Fruit fly (Drosophila melanogaster): ENCODE measurements around the gene CG9921.
A peak's percentile ranks its signal among the peaks of the same experiment; 100 is the strongest.

CG9921 gene

dm6 chrX:16358670-16359320 lies 25.4 kb upstream of the CG9921 start, which contains the start of the genes U2af50 and PIG-Q (continued):
- TF ChIP-seq vfl (GFP tag; optimal IDR thresholded peaks at IDR 0.05) (peak; percentile 16), B-H2 (GFP tag; optimal IDR thresholded peaks at IDR 0.05) (peak; percentile 89), tio (GFP tag; optimal IDR thresholded peaks at IDR 0.05) (no peak), Ssrp (tag; optimal IDR thresholded peaks at IDR 0.05) (peak; percentile 94), bigmax (GFP tag; optimal IDR thresholded peaks at IDR 0.05) (peak; percentile 15), CG11723 (GFP tag; optimal IDR thresholded peaks at IDR 0.05) (peak; percentile 87), Neu2 (GFP tag; optimal IDR thresholded peaks at IDR 0.05; ENCODE audit: borderline replicate concordance) (no peak), pfk (GFP tag; optimal IDR thresholded peaks at IDR 0.05) (peak; percentile 97), ro (GFP tag; IDR thresholded peaks at IDR 0.05) (peak; percentile 82), CG2120 (GFP tag; optimal IDR thresholded peaks at IDR 0.05) (peak; percentile 79), sc (optimal IDR thresholded peaks at IDR 0.05) (no peak), sc (GFP tag; optimal IDR thresholded peaks at IDR 0.05) (peak; percentile 88), wdn (GFP tag; IDR thresholded peaks at IDR 0.05) (peak; percentile 85), CG12299 (tag; optimal IDR thresholded peaks at IDR 0.05) (peak; percentile 87), z (GFP tag; IDR thresholded peaks at IDR 0.05) (no peak), sim (GFP tag; IDR thresholded peaks at IDR 0.05) (peak; percentile 73; the same call in 1 of the 2 replicates), CG13624 (GFP tag; optimal IDR thresholded peaks at IDR 0.05) (peak; percentile 43), fd96Cb (tag; optimal IDR thresholded peaks at IDR 0.05) (peak; percentile 95), dpn (GFP tag; optimal IDR thresholded peaks at IDR 0.05) (peak; percentile 59 to 91), Lhr (GFP tag; optimal IDR thresholded peaks at IDR 0.05) (peak; percentile 67), CG13296 (GFP tag; optimal IDR thresholded peaks at IDR 0.05) (peak; percentile 91), NC2α (GFP tag; optimal IDR thresholded peaks at IDR 0.05) (no peak), CG14014 (GFP tag; IDR thresholded peaks at IDR 0.05) (peak; percentile 92), C15 (GFP tag; IDR thresholded peaks at IDR 0.05) (peak; percentile 73; the same call in 1 of the 3 replicates), amos (GFP tag; IDR thresholded peaks at IDR 0.05; ENCODE audit: partially characterized antibody) (peak; percentile 52; the same call in 1 of the 2 replicates), CG9215 (GFP tag; IDR thresholded peaks at IDR 0.05) (no peak; the same call in 1 of the 2 replicates), exex (tag; optimal IDR thresholded peaks at IDR 0.05) (no peak), slbo (GFP tag; IDR thresholded peaks at IDR 0.05) (no peak; the same call in 1 of the 2 replicates), CG8359 (GFP tag; optimal IDR thresholded peaks at IDR 0.05; ENCODE audit: borderline replicate concordance) (peak; percentile 86), CG4424 (GFP tag; optimal IDR thresholded peaks at IDR 0.05) (peak; percentile 89), CG17328 (GFP tag; IDR thresholded peaks at IDR 0.05) (peak; percentile 94), Atf-2 (GFP tag; optimal IDR thresholded peaks at IDR 0.05) (peak; percentile 41), CG5245 (GFP tag; optimal IDR thresholded peaks at IDR 0.05) (peak; percentile 83), row (GFP tag; IDR thresholded peaks at IDR 0.05) (peak; percentile 98), CG15514 (GFP tag; optimal IDR thresholded peaks at IDR 0.05) (peak; percentile 85), Poxn (GFP tag; IDR thresholded peaks at IDR 0.05) (peak; percentile 68), CG12071 (GFP tag; optimal IDR thresholded peaks at IDR 0.05) (no peak), lov (optimal IDR thresholded peaks at IDR 0.05) (no peak), lov (GFP tag; IDR thresholded peaks at IDR 0.05) (no peak; the same call in 2 of the 3 replicates), Ada2b (GFP tag; IDR thresholded peaks at IDR 0.05) (peak; percentile 93), ewg (GFP tag; optimal IDR thresholded peaks at IDR 0.05) (peak; percentile 85), unc-4 (GFP tag; IDR thresholded peaks at IDR 0.05; ENCODE audit: partially characterized antibody) (peak; percentile 42; the same call in 1 of the 2 replicates), Doc2 (GFP tag; IDR thresholded peaks at IDR 0.05) (no peak), CTCF (GFP tag; optimal IDR thresholded peaks at IDR 0.05) (peak; percentile 41), Optix (GFP tag; IDR thresholded peaks at IDR 0.05) (no peak; the same call in 2 of the 3 replicates), gem (tag; optimal IDR thresholded peaks at IDR 0.05) (peak; percentile 97), cas (GFP tag; IDR thresholded peaks at IDR 0.05) (peak; percentile 74; the same call in 1 of the 2 replicates), CG15269 (tag; optimal IDR thresholded peaks at IDR 0.05) (peak; percentile 95), CG18262 (tag; optimal IDR thresholded peaks at IDR 0.05) (peak; percentile 95), trh (GFP tag; optimal IDR thresholded peaks at IDR 0.05) (peak; percentile 76)
